Fruit fly (Drosophila melanogaster): Measurements from ENCODE around the gene eff.

Gene eff

DNA sequence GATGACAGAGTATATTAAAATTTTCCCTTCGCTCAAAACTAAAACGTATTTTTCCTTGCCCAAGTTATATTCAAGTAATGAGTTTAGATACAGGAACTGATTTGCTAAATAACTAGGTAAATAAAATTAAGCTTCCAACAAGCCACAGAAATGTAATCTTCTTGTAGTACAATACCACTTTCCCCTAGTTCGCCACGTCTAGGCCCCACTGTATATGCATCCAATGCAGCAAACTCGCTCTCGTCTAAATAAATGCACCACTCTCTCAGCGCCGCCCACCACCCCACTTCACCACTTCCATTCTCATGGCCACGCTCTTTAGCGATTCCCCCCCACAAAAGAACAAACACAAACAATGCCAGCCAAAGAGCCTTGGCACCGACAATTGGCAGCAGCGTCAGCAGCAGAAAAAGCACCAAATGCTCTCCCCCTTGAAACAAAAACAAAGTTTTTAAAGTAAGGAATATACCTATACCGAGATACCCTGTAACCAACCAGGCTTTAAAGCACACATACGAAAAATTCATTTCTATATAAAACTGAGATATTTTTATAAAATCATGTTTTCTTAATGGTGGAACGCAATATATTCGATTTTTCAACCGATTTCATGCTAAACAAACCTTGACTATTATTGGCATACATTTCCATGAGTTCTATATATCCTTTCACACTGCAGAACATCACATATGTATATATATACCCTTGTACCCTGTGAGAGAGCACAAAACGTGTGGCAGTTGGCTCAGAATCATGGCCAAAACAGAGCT is 6.3 kb downstream of the eff start (continued):
- TF ChIP-seq CG6276 (GFP tag; optimal IDR thresholded peaks at IDR 0.05), result no peak
- TF ChIP-seq CG15336 (GFP tag; IDR thresholded peaks at IDR 0.05), result 0 out of 2 replicates have a peak, but pooled peaks have one; percentile 29
- TF ChIP-seq ss (GFP tag; optimal IDR thresholded peaks at IDR 0.05), result peak in 1 of 2 experiments; percentile 17
- TF ChIP-seq CG10669 (GFP tag; optimal IDR thresholded peaks at IDR 0.05), result peak; percentile 18
- TF ChIP-seq OdsH (GFP tag; optimal IDR thresholded peaks at IDR 0.05), result peak; percentile 18
- peak; percentile 10 for TF ChIP-seq achi (GFP tag; optimal IDR thresholded peaks at IDR 0.05)
- peak; percentile 54; the same call in 1 of the 3 replicates for TF ChIP-seq eg (GFP tag; IDR thresholded peaks at IDR 0.05)
- peak; percentile 1 for TF ChIP-seq Lpt (GFP tag; optimal IDR thresholded peaks at IDR 0.05)
- TF ChIP-seq CG3919 (GFP tag; optimal IDR thresholded peaks at IDR 0.05), result peak; percentile 23
- TF ChIP-seq CG4318 (GFP tag; optimal IDR thresholded peaks at IDR 0.05), result peak; percentile 1
- TF ChIP-seq Gug (GFP tag; IDR thresholded peaks at IDR 0.05), result no peak
- peak; percentile 5 for TF ChIP-seq Met (GFP tag; optimal IDR thresholded peaks at IDR 0.05)
- TF ChIP-seq CG11902 (GFP tag; optimal IDR thresholded peaks at IDR 0.05), result no peak
- no peak for TF ChIP-seq Sox15 (GFP tag; optimal IDR thresholded peaks at IDR 0.05)
- peak; percentile 20; the same call in 1 of the 2 replicates for TF ChIP-seq CG11294 (GFP tag; IDR thresholded peaks at IDR 0.05)
- TF ChIP-seq dsx (GFP tag; optimal IDR thresholded peaks at IDR 0.05; ENCODE audit: poor library complexity, severe bottlenecking), result no peak
- TF ChIP-seq Eip78C (GFP tag), result peak; percentile 86
- no peak for TF ChIP-seq CG16779 (tag; optimal IDR thresholded peaks at IDR 0.05)

DNA sequence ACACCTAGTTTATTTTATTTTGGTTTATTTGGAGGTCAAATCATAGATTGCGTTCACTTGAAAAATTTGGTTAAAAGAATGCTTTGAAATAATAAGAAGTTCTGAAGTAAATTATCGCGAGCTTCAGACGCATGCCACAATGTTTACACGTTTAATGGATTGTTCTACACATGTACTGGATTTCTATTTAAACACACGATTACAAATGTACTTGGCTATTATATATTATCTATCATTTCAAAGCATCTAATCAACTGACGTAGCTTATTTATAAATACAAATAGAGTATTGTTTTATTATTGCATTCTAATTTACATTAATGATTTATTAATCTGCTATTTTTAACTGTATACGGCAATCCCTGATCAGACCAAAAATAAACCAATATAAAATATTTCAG is 7.2 kb downstream of the eff start:
- TF ChIP-seq CG11294 (GFP tag; IDR thresholded peaks at IDR 0.05) (no peak), CG8119 (GFP tag; IDR thresholded peaks at IDR 0.05) (no peak), CG8319 (GFP tag; optimal IDR thresholded peaks at IDR 0.05) (no peak), svp (GFP tag) (no peak), CG3919 (GFP tag; optimal IDR thresholded peaks at IDR 0.05) (no peak), ss (GFP tag; optimal IDR thresholded peaks at IDR 0.05) (no peak), Blimp-1 (GFP tag; optimal IDR thresholded peaks at IDR 0.05) (no peak), CG34406 (GFP tag; optimal IDR thresholded peaks at IDR 0.05) (no peak), vri (GFP tag; optimal IDR thresholded peaks at IDR 0.05) (no peak), Ets21C (GFP tag; optimal IDR thresholded peaks at IDR 0.05) (no peak), CG31627 (GFP tag; optimal IDR thresholded peaks at IDR 0.05) (no peak), CG6276 (GFP tag; optimal IDR thresholded peaks at IDR 0.05) (no peak), Hr4 (GFP tag; optimal IDR thresholded peaks at IDR 0.05) (no peak), net (GFP tag; optimal IDR thresholded peaks at IDR 0.05) (no peak), CG6792 (GFP tag; optimal IDR thresholded peaks at IDR 0.05) (no peak), cyc (GFP tag; optimal IDR thresholded peaks at IDR 0.05) (no peak), Met (GFP tag; optimal IDR thresholded peaks at IDR 0.05) (no peak), CG10631 (GFP tag; optimal IDR thresholded peaks at IDR 0.05) (no peak), lz (GFP tag; optimal IDR thresholded peaks at IDR 0.05) (no peak)

DNA sequence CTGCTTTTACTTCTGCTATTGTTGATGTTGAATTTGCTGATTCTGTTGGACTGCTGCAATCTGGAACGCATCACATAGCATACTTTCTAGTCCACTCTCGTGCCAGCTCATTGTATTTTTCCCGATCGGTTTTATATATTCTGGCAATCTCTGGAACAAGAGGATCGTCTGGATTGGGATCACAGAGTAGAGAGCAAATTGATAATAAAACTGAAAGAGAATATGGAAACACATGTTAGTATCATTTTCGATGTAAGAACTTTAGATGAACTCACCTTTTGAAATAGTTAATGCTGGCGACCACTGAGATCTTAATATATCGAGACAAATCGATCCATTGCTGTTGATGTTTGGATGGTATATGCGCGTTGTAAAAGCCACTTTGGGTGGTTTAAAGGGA is 7.7 kb downstream of the eff start:
- TF ChIP-seq Smox (GFP tag; optimal IDR thresholded peaks at IDR 0.05) (no peak), svp (GFP tag) (peak; percentile 92)

DNA sequence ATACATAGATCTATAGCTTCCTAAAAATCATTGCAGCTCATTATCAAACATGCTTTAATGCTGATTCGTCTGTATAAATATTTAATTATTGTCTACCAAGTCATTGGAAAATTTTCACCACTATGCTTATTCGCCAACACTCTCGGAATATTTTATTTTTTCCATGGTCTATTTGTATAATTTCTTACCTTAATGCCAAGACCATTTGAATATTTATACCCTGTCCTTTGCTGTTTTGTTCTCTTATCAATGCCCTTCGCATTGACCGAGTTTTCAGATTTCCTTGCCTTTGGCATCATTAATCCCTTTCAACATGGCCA is 9.4 kb downstream of the eff start:
- TF ChIP-seq Eip75B (GFP tag; optimal IDR thresholded peaks at IDR 0.05) (no peak), esn (GFP tag; optimal IDR thresholded peaks at IDR 0.05) (peak; percentile 46), CG11902 (GFP tag; optimal IDR thresholded peaks at IDR 0.05) (no peak), Eip78C (GFP tag) (peak; percentile 84), Ets96B (tag; optimal IDR thresholded peaks at IDR 0.05) (peak; percentile 7), CG8119 (GFP tag; IDR thresholded peaks at IDR 0.05) (0 out of 3 replicates have a peak, but pooled peaks have one; percentile 7), svp (GFP tag) (peak; percentile 46), CG6808 (GFP tag; optimal IDR thresholded peaks at IDR 0.05) (no peak), CG10669 (GFP tag; optimal IDR thresholded peaks at IDR 0.05) (peak; percentile 12), OdsH (GFP tag; optimal IDR thresholded peaks at IDR 0.05) (no peak), CG3032 (tag; optimal IDR thresholded peaks at IDR 0.05) (no peak), Lpt (GFP tag; optimal IDR thresholded peaks at IDR 0.05) (no peak), achi (GFP tag; optimal IDR thresholded peaks at IDR 0.05) (no peak), Smox (GFP tag; optimal IDR thresholded peaks at IDR 0.05) (peak; percentile 33), vri (GFP tag; optimal IDR thresholded peaks at IDR 0.05) (no peak), CG32006 (GFP tag; optimal IDR thresholded peaks at IDR 0.05) (no peak)
